Fruit fly (Drosophila melanogaster): ENCODE results near the gene CG3868.

The CG3868 gene

dm6 chr3L:14366124-14366523 is 36.4 kb downstream of the CG3868 start (continued):
- TF ChIP-seq CG42726 (GFP tag; IDR thresholded peaks at IDR 0.05; ENCODE audit: partially characterized antibody) = no peak
- peak; percentile 36 for TF ChIP-seq CG15514 (GFP tag; optimal IDR thresholded peaks at IDR 0.05)
- TF ChIP-seq CG1792 (GFP tag; optimal IDR thresholded peaks at IDR 0.05) = no peak
- TF ChIP-seq maf-S (GFP tag; optimal IDR thresholded peaks at IDR 0.05) = no peak
- TF ChIP-seq emc (GFP tag; optimal IDR thresholded peaks at IDR 0.05) = no peak
- peak; percentile 43 for TF ChIP-seq ewg (GFP tag; optimal IDR thresholded peaks at IDR 0.05)
- no peak for TF ChIP-seq ato (GFP tag; IDR thresholded peaks at IDR 0.05; ENCODE audit: partially characterized antibody)
- peak; percentile 79 for TF ChIP-seq Sox100B (GFP tag; optimal IDR thresholded peaks at IDR 0.05)
- no peak for TF ChIP-seq Trl (optimal IDR thresholded peaks at IDR 0.05)
- TF ChIP-seq Trl (GFP tag; optimal IDR thresholded peaks at IDR 0.05) = peak; percentile 3
- TF ChIP-seq Stat92E (GFP tag; optimal IDR thresholded peaks at IDR 0.05) = peak in 1 of 3 experiments; percentile 4
- TF ChIP-seq bigmax (GFP tag; optimal IDR thresholded peaks at IDR 0.05) = peak; percentile 26
- TF ChIP-seq E2f1 (GFP tag; IDR thresholded peaks at IDR 0.05) = peak; percentile 13; the same call in 1 of the 2 replicates
- peak; percentile 55 for TF ChIP-seq CG17359 (tag; optimal IDR thresholded peaks at IDR 0.05)
- TF ChIP-seq CG14860 (GFP tag; IDR thresholded peaks at IDR 0.05; ENCODE audit: partially characterized antibody) = no peak
- peak; percentile 5 for TF ChIP-seq CG17829 (tag; optimal IDR thresholded peaks at IDR 0.05)
- no peak for TF ChIP-seq GATAe (GFP tag; conservative IDR thresholded peaks at IDR 0.05)
- TF ChIP-seq Doc2 (GFP tag; IDR thresholded peaks at IDR 0.05) = no peak
- TF ChIP-seq trem (tag; optimal IDR thresholded peaks at IDR 0.05) = peak; percentile 47
- peak; percentile 65 for TF ChIP-seq CG10209 (GFP tag; optimal IDR thresholded peaks at IDR 0.05)
- peak; percentile 31 for TF ChIP-seq CG7839 (tag; optimal IDR thresholded peaks at IDR 0.05)
- no peak for TF ChIP-seq Dll (GFP tag; IDR thresholded peaks at IDR 0.05; ENCODE audit: partially characterized antibody)
- peak; percentile 38 for TF ChIP-seq pros (GFP tag; optimal IDR thresholded peaks at IDR 0.05)
- TF ChIP-seq gfzf (GFP tag; optimal IDR thresholded peaks at IDR 0.05) = no peak
- no peak for TF ChIP-seq CG8290 (GFP tag; optimal IDR thresholded peaks at IDR 0.05)
- TF ChIP-seq CG8290 (tag; optimal IDR thresholded peaks at IDR 0.05) = peak; percentile 44 to 84
- TF ChIP-seq Med (GFP tag) = peak; percentile 84
- TF ChIP-seq CG18619 (GFP tag; optimal IDR thresholded peaks at IDR 0.05) = peak; percentile 61
- TF ChIP-seq CG9817 (tag; optimal IDR thresholded peaks at IDR 0.05) = peak; percentile 22
- TF ChIP-seq cato (GFP tag; optimal IDR thresholded peaks at IDR 0.05; ENCODE audit: borderline replicate concordance) = no peak
- TF ChIP-seq CG12219 (GFP tag; optimal IDR thresholded peaks at IDR 0.05) = peak; percentile 80
- TF ChIP-seq az2 (GFP tag; optimal IDR thresholded peaks at IDR 0.05) = peak; percentile 1
- TF ChIP-seq CG11247 (GFP tag; IDR thresholded peaks at IDR 0.05) = no peak
- TF ChIP-seq lmd (GFP tag; IDR thresholded peaks at IDR 0.05) = no peak
- no peak for TF ChIP-seq CG11085 (GFP tag; IDR thresholded peaks at IDR 0.05)
- TF ChIP-seq Drgx (GFP tag; IDR thresholded peaks at IDR 0.05) = no peak
- TF ChIP-seq Fer1 (GFP tag; optimal IDR thresholded peaks at IDR 0.05) = peak; percentile 42
- no peak for TF ChIP-seq NC2α (GFP tag; optimal IDR thresholded peaks at IDR 0.05)
- no peak for TF ChIP-seq Max (GFP tag; optimal IDR thresholded peaks at IDR 0.05)
- no peak for TF ChIP-seq aop (GFP tag; IDR thresholded peaks at IDR 0.05)
- peak in 1 of 2 experiments; percentile 97 for TF ChIP-seq Hr78 (GFP tag; optimal IDR thresholded peaks at IDR 0.05)
- peak; percentile 68 for TF ChIP-seq sug (tag; optimal IDR thresholded peaks at IDR 0.05)
- TF ChIP-seq CG12744 (GFP tag; optimal IDR thresholded peaks at IDR 0.05) = no peak
- TF ChIP-seq jumu (GFP tag; optimal IDR thresholded peaks at IDR 0.05) = no peak
- no peak for TF ChIP-seq mam (GFP tag; optimal IDR thresholded peaks at IDR 0.05)
- TF ChIP-seq dan (GFP tag; IDR thresholded peaks at IDR 0.05) = no peak
- TF ChIP-seq CG5245 (GFP tag; optimal IDR thresholded peaks at IDR 0.05) = no peak
- TF ChIP-seq CG3281 (GFP tag; optimal IDR thresholded peaks at IDR 0.05) = peak; percentile 48
- TF ChIP-seq CG9437 (GFP tag; optimal IDR thresholded peaks at IDR 0.05) = no peak
- peak; percentile 32 for TF ChIP-seq CG12104 (GFP tag; optimal IDR thresholded peaks at IDR 0.05)
- TF ChIP-seq CG10267 (tag; optimal IDR thresholded peaks at IDR 0.05) = peak; percentile 35
